Worm (Caenorhabditis elegans): Measurements from ENCODE around the gene srh-38.
A peak's percentile ranks its signal among the peaks of the same experiment; 100 is the strongest.

The srh-38 gene

DNA sequence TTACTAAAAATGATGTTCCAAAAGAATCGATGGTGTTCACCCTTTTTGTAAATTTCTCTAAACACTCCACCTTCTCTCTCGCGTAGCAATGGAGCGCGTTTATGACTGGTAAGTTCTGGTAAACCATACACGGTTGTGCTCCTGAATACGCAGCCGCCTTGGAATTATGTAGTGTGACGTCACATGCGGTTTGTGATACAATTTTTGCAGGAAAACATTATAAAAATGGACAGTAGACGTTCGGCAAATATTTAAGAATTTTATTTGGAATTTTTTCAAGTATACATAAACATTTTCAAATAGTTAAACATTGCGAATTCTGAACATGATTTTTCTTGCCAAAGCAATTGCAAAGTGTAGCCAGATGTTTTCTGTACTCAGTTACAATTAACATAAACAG is 45.0 kb downstream of the srh-38 start, which contains the start of gene F37B4.10:
Gene F37B4.10, minus strand, starts transcription at position 101 of the 400 bp plus-strand sequence.
- TF ChIP-seq unc-62 (GFP tag; optimal IDR thresholded peaks at IDR 0.05), result no peak
- peak; percentile 8 for TF ChIP-seq elt-2 (tag; optimal IDR thresholded peaks at IDR 0.05)

DNA sequence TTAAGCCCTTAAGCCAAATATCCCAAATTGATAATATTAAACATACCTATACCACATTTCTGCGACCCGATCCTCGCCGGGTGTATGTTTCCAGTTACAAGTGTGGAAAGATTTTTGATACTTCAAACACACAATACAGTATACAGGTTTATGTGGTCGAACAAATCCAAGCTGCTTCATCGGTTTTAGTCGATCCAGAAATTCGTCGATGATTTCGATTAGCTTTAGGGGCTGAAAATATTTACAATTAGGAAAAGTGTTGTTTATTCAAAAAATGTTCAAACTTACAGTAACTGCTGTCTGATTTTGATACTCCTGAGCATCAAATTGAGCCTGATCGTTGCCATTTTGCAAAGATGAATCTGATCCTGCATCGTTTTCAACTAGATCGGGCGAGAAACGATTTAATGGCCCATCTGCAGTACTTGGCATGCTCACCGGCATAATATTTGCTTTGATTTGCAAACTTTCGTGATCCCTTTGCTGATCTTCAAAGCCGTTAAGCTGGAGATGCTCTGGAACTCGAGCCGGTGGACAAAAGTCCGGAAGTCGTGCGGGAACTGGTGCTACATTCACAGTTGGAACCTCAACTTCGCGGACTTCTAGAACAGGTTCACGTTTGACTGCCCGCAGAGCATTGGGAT is 46.2 kb downstream of the srh-38 start:
- no peak for TF ChIP-seq nhr-28 (tag; optimal IDR thresholded peaks at IDR 0.05)
- TF ChIP-seq ceh-9 (tag; optimal IDR thresholded peaks at IDR 0.05), result no peak
- TF ChIP-seq ztf-4 (tag; optimal IDR thresholded peaks at IDR 0.05), result no peak
- no peak for TF ChIP-seq sea-2 (GFP tag; optimal IDR thresholded peaks at IDR 0.05)
- no peak for TF ChIP-seq lin-15B (tag; optimal IDR thresholded peaks at IDR 0.05)
- no peak for TF ChIP-seq zag-1 (tag; optimal IDR thresholded peaks at IDR 0.05)
- no peak for TF ChIP-seq nhr-23 (tag; optimal IDR thresholded peaks at IDR 0.05)
- no peak for TF ChIP-seq mdl-1 (tag; optimal IDR thresholded peaks at IDR 0.05)
- no peak for TF ChIP-seq elt-1 (tag; optimal IDR thresholded peaks at IDR 0.05)
- TF ChIP-seq unc-62 (GFP tag; optimal IDR thresholded peaks at IDR 0.05), result no peak
- TF ChIP-seq daf-12 (tag; optimal IDR thresholded peaks at IDR 0.05), result no peak
- TF ChIP-seq ama-1 (optimal IDR thresholded peaks at IDR 0.05), result no peak
- TF ChIP-seq elt-2 (tag; optimal IDR thresholded peaks at IDR 0.05), result no peak
- TF ChIP-seq fkh-10 (GFP tag; optimal IDR thresholded peaks at IDR 0.05), result no peak
- no peak for TF ChIP-seq elt-3 (tag; optimal IDR thresholded peaks at IDR 0.05)
- no peak for TF ChIP-seq fos-1 (tag; optimal IDR thresholded peaks at IDR 0.05)
- TF ChIP-seq pqm-1 (tag; optimal IDR thresholded peaks at IDR 0.05), result no peak

DNA sequence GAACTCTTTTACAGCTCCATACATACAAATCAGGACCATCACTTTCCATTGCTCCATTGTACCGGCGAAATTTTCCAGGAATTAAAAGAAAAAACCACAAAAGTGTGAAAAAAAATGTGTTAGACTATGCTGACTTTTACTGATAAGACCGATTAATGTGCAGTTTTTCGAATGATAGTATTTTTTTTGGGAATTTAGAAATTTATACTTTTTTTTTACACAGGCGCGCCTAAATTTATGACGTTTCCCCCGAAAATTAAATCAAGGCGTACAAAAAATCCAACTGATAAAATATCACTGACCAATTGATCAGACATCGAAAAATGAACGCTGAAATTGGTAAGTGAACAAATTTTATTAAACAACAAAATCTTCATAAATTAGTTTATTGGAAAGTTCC is 47.1 kb downstream of the srh-38 start, which contains the start of gene folt-2:
Gene folt-2, minus strand, starts transcription at position 179 of the 400 bp plus-strand sequence.
- TF ChIP-seq elt-2 (tag; optimal IDR thresholded peaks at IDR 0.05), result peak; percentile 75
- no peak for TF ChIP-seq unc-39 (tag; optimal IDR thresholded peaks at IDR 0.05)
- TF ChIP-seq daf-12 (tag; optimal IDR thresholded peaks at IDR 0.05), result no peak
- peak; percentile 49 for TF ChIP-seq pqm-1 (tag; optimal IDR thresholded peaks at IDR 0.05)

DNA sequence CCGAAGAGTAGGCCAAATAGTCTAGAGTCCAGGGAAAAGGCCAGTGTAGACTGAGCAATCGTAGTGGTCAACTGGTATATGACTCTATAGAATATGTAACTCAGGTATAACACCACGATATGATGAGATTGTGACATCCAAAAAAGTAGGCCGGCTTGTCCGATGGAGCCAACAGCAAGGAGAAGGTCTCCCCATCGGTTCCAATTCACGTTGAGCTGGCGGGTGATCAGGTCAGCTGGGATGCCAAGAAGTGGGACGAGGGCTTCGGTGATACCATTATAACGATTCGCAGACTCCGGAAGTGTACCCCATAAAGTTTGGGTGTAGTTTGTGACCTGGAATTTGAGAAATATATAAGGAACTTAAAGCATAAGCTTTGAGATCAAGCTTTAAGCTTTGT is 49.5 kb downstream of the srh-38 start:
- TF ChIP-seq nhr-76 (tag; optimal IDR thresholded peaks at IDR 0.05), result no peak
- TF ChIP-seq unc-39 (tag; optimal IDR thresholded peaks at IDR 0.05), result no peak
- TF ChIP-seq egl-5 (tag; optimal IDR thresholded peaks at IDR 0.05), result no peak
- no peak for TF ChIP-seq nhr-23 (tag; optimal IDR thresholded peaks at IDR 0.05)
- TF ChIP-seq hmg-11 (tag; optimal IDR thresholded peaks at IDR 0.05), result no peak
- no peak for TF ChIP-seq snpc-4 (tag; optimal IDR thresholded peaks at IDR 0.05)
- TF ChIP-seq mml-1 (tag; optimal IDR thresholded peaks at IDR 0.05), result no peak
- TF ChIP-seq nhr-43 (tag; optimal IDR thresholded peaks at IDR 0.05; ENCODE audit: poor library complexity, severe bottlenecking), result no peak
- TF ChIP-seq egl-27 (tag; optimal IDR thresholded peaks at IDR 0.05), result no peak
- TF ChIP-seq unc-62 (GFP tag; optimal IDR thresholded peaks at IDR 0.05), result no peak
- no peak for TF ChIP-seq fkh-10 (GFP tag; optimal IDR thresholded peaks at IDR 0.05)
- no peak for TF ChIP-seq jun-1 (tag; optimal IDR thresholded peaks at IDR 0.05)
- TF ChIP-seq nhr-237 (tag; optimal IDR thresholded peaks at IDR 0.05), result no peak
- no peak for TF ChIP-seq lin-15B (tag; optimal IDR thresholded peaks at IDR 0.05)
- TF ChIP-seq ZK546.5 (tag; optimal IDR thresholded peaks at IDR 0.05), result no peak
- TF ChIP-seq fkh-2 (tag; optimal IDR thresholded peaks at IDR 0.05), result no peak
- TF ChIP-seq nfya-1 (tag; optimal IDR thresholded peaks at IDR 0.05; ENCODE audit: insufficient read depth), result no peak
- TF ChIP-seq tbx-2 (tag; optimal IDR thresholded peaks at IDR 0.05), result no peak
- TF ChIP-seq pha-4 (tag; optimal IDR thresholded peaks at IDR 0.05), result no peak

DNA sequence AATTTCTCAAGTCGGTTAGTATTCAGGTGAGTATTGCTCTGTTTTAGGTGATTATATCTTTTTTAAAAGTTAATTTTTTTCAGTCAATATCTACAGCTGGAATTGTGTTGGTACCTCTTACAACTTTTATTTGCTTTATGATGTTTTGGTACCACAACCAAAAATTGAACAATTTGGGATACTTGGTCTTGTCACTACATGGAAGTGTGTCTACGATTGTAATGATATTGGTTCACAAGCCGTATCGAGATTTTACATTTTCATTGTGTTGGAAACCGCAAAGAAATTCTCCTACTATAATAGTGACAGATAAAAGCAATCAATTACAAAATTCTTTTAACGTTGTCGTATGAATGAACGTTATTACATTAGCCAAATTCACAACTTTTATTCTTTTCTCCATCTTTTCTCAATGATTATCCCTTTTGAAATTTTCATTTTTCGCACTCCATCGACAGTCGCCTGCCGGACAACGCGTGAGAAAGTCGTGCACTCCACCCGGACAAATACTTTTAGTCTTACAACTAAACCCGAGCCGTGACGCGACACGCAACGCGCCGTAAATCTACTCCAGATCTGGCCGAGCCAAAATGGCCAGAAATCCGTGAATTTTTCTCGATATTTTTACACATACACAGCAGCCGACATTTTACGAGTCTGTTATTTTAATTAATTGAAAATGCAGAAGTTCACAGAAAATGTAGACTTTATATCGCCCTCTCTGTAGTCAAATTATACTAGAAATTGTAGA is 50.6 kb downstream of the srh-38 start:
- no peak for TF ChIP-seq lin-15B (tag; optimal IDR thresholded peaks at IDR 0.05)
- TF ChIP-seq egl-27 (tag; optimal IDR thresholded peaks at IDR 0.05), result no peak
- no peak for TF ChIP-seq snpc-4 (tag; optimal IDR thresholded peaks at IDR 0.05)
- TF ChIP-seq ZK546.5 (tag; optimal IDR thresholded peaks at IDR 0.05), result no peak
- TF ChIP-seq fkh-10 (GFP tag; optimal IDR thresholded peaks at IDR 0.05), result no peak
- TF ChIP-seq fkh-2 (tag; optimal IDR thresholded peaks at IDR 0.05), result no peak
- TF ChIP-seq aly-2 (tag; optimal IDR thresholded peaks at IDR 0.05), result no peak
- TF ChIP-seq nhr-11 (tag; optimal IDR thresholded peaks at IDR 0.05), result no peak

Data from whole organism, L3 larva.